Worm (Caenorhabditis elegans): ENCODE results near the gene fmil-1.

ce11 chrIV:3636528-3637129 is 31.9 kb downstream of the fmil-1 start, which contains the start of gene madf-9:
- no peak for TF ChIP-seq nhr-76 (tag; optimal IDR thresholded peaks at IDR 0.05)
- 0 out of 2 replicates have a peak, but pooled peaks have one; percentile 10 for TF ChIP-seq grh-1 (GFP tag; IDR thresholded peaks at IDR 0.05)
- TF ChIP-seq ceh-82 (tag; optimal IDR thresholded peaks at IDR 0.05) = peak; percentile 4 to 35 (median 22)
- peak; percentile 74 for TF ChIP-seq jun-1 (tag; optimal IDR thresholded peaks at IDR 0.05)

Data from whole organism, L1 larva.